Worm (Caenorhabditis elegans) whole organism, L4 larva: ENCODE results near the gene srd-21.

Experiments used
- attf-4 ChIP-seq: sonication (generic microtip); optimal IDR thresholded peaks from 3 replicates; lab custom pipeline; 2017; ENCODE audit warnings: missing biosample characterization, missing genetic modification characterization
- ces-1 ChIP-seq: fragments of 150-350 bp; sonication (generic microtip); optimal IDR thresholded peaks from 4 replicates; lab custom pipeline; 2014; ENCODE audit warnings: missing biosample characterization, missing genetic modification reagents, missing genetic modification characterization
- daf-8 ChIP-seq: fragments of 200-800 bp; sonication (Bioruptor generic); IDR thresholded peaks from 2 replicates; pipeline ENCODE4 v1.3.6; 2022; ENCODE audit warnings: missing genetic modification characterization, missing compliant biosample characterization
- dpl-1 ChIP-seq: fragments of 150-350 bp; optimal IDR thresholded peaks from 2 replicates; lab custom pipeline; 2014; ENCODE audit warnings: missing biosample characterization, missing genetic modification reagents, missing genetic modification characterization
- fos-1 ChIP-seq: fragments of 150-350 bp; optimal IDR thresholded peaks from 2 replicates; lab custom pipeline; 2014; ENCODE audit warnings: missing biosample characterization, missing genetic modification characterization
- hmg-1.1 ChIP-seq: fragments of 200-800 bp; sonication (Bioruptor generic); IDR thresholded peaks from 2 replicates; pipeline ENCODE4 v1.3.6; 2022; ENCODE audit warnings: missing genetic modification reagents, missing genetic modification characterization, missing compliant biosample characterization
- lin-13 ChIP-seq: fragments of 150-350 bp; optimal IDR thresholded peaks from 2 replicates; lab custom pipeline; 2014; ENCODE audit warnings: missing biosample characterization, missing genetic modification reagents, missing genetic modification characterization
- lsy-2 ChIP-seq, 2 experiments: fragments of 150-350 bp in 1 of 2; sonication (generic microtip) in 1 of 2; optimal IDR thresholded peaks; 2 replicates each; lab custom pipeline; 2014 to 2017; ENCODE audit warnings: missing biosample characterization in 2 of 2, missing genetic modification characterization in 2 of 2
- mep-1 ChIP-seq: fragments of 150-350 bp; sonication (generic microtip); optimal IDR thresholded peaks from 3 replicates; lab custom pipeline; 2014; ENCODE audit warnings: missing biosample characterization, missing genetic modification characterization
- pha-4 ChIP-seq, 2 experiments: fragments of 150-350 bp in 1 of 2; fragments of 200-800 bp in 1 of 2; sonication (Bioruptor generic) in 1 of 2; IDR thresholded peaks in 1 of 2; optimal IDR thresholded peaks in 1 of 2; 2 replicates each; pipeline versions ENCODE4 v1.3.6 to Lab custom; 2014 to 2022; ENCODE audit warnings: missing genetic modification characterization in 2 of 2, missing genetic modification reagents in 2 of 2, missing biosample characterization in 1 of 2, missing compliant biosample characterization in 1 of 2
- pqm-1 ChIP-seq: sonication (generic microtip); optimal IDR thresholded peaks from 2 replicates; lab custom pipeline; 2017; ENCODE audit warnings: missing biosample characterization, missing genetic modification characterization
- unc-62 ChIP-seq, 3 experiments: fragments of 150-350 bp in 1 of 3; sonication (generic microtip); optimal IDR thresholded peaks in 2 of 3; peaks in 1 of 3; 1 replicate in 1 of 3; 2 replicates in 2 of 3; lab custom pipeline; 2014 to 2017; ENCODE audit warnings: missing biosample characterization in 3 of 3, missing genetic modification characterization in 3 of 3, missing genetic modification reagents in 3 of 3, missing genotype in 1 of 3
- ztf-11 ChIP-seq: fragments of 150-350 bp; optimal IDR thresholded peaks from 2 replicates; lab custom pipeline; 2014; ENCODE audit warnings: missing biosample characterization, missing genetic modification characterization

- TF ChIP-seq hmg-1.1 (GFP tag; lab: Robert Waterston, UW) (no peak), lsy-2 (tag; optimal IDR thresholded peaks at IDR 0.05; lab: Kevin White, UChicago) (no peak), unc-62 (GFP tag; optimal IDR thresholded peaks at IDR 0.05 in 1 of 2; lab: Kevin White, UChicago) (no peak), unc-62 (tag; optimal IDR thresholded peaks at IDR 0.05; lab: Kevin White, UChicago) (no peak), pqm-1 (tag; lab: Kevin White, UChicago) (no peak), pha-4 (GFP tag; IDR thresholded peaks at IDR 0.05; lab: Robert Waterston, UW) (no peak), pha-4 (tag; optimal IDR thresholded peaks at IDR 0.05; lab: Kevin White, UChicago) (no peak), ztf-11 (tag; lab: Kevin White, UChicago) (no peak), mep-1 (tag; lab: Kevin White, UChicago) (no peak), lin-13 (no peak), attf-4 (no peak), fos-1 (no peak), dpl-1 (no peak), ces-1 (no peak), daf-8 (GFP tag; lab: Robert Waterston, UW) (no peak)
Measured at ce11 chrV:16603102-16603501, 26.6 kb upstream of the srd-21 start, which contains the start of gene T03E6.8.
